Fruit fly (Drosophila melanogaster) whole organism, wandering third instar larva: Measurements from ENCODE around the gene CG11986.

ENCODE experiments used
- Abd-B ChIP-seq: fragments of >200 bp; optimal IDR thresholded peaks from 2 replicates; lab custom pipeline; 2017; ENCODE audit warnings: missing biosample characterization, missing genetic modification characterization
- CG9705 ChIP-seq: fragments of 200-800 bp; sonication (Bioruptor generic); optimal IDR thresholded peaks from 2 replicates; lab custom pipeline; 2018; ENCODE audit warnings: missing biosample characterization, mild to moderate bottlenecking, missing genetic modification characterization
- Myc ChIP-seq: fragments of >200 bp; optimal IDR thresholded peaks from 2 replicates; lab custom pipeline; 2017
- OdsH ChIP-seq: fragments of 200-800 bp; sonication (Bioruptor generic); optimal IDR thresholded peaks from 2 replicates; lab custom pipeline; 2016; ENCODE audit warnings: missing biosample characterization, mild to moderate bottlenecking, missing genetic modification characterization
- fru ChIP-seq: fragments of 200-800 bp; sonication (Bioruptor generic); optimal IDR thresholded peaks from 3 replicates; lab custom pipeline; 2016; ENCODE audit warnings: missing biosample characterization, mild to moderate bottlenecking, missing genetic modification characterization
- h ChIP-seq: fragments of 200-800 bp; sonication (Bioruptor generic); optimal IDR thresholded peaks from 3 replicates; lab custom pipeline; 2016; ENCODE audit warnings: missing biosample characterization, mild to moderate bottlenecking, missing genetic modification characterization
- psq ChIP-seq: fragments of 200-800 bp; sonication (Bioruptor generic); optimal IDR thresholded peaks from 3 replicates; lab custom pipeline; 2017; ENCODE audit warnings: missing biosample characterization, mild to moderate bottlenecking, missing genetic modification characterization, moderate library complexity
- tai ChIP-seq: sonication (Bioruptor generic); optimal IDR thresholded peaks from 2 replicates; lab custom pipeline; 2016; ENCODE audit warnings: missing biosample characterization, missing genetic modification characterization
- usp ChIP-seq: fragments of >200 bp; optimal IDR thresholded peaks from 2 replicates; lab custom pipeline; 2017; ENCODE audit warnings: missing biosample characterization, missing genetic modification characterization
- woc ChIP-seq: sonication (Bioruptor generic); optimal IDR thresholded peaks from 2 replicates; lab custom pipeline; 2016; ENCODE audit warnings: missing biosample characterization, mild to moderate bottlenecking, missing genetic modification characterization

DNA sequence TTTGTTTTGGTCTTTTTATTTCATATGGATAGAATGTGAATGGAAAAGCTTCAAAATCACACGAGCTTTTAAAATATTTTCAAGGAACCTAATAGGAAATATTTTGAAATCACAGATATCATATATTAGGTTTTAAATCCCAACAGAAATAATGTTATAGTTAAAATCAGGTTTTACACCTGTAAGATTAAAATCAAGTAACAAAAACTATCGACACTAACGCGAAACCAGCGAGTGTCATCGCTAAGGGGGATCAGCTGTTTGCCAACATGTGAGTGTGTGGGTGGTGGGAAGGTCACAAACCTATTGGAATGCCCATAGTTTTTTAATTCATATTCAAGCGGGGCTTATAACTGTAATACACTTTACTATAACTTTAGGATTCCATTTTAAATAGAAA lies 23.4 kb downstream of the CG11986 start, which contains the start of gene hyx:
- TF ChIP-seq fru (GFP tag; lab: Kevin White, UChicago): no peak
- peak; percentile 8 for TF ChIP-seq OdsH (GFP tag; lab: Kevin White, UChicago)
- peak; percentile 64 for TF ChIP-seq h (GFP tag; lab: Kevin White, UChicago)
- no peak for TF ChIP-seq psq (GFP tag; lab: Kevin White, UChicago)
- no peak for TF ChIP-seq Myc
- TF ChIP-seq CG9705 (GFP tag; lab: Kevin White, UChicago): peak; percentile 14
- no peak for TF ChIP-seq usp
- no peak for TF ChIP-seq Abd-B (GFP tag; lab: Kevin White, UChicago)
- peak; percentile 75 for TF ChIP-seq woc (GFP tag; lab: Kevin White, UChicago)
- TF ChIP-seq tai (GFP tag; lab: Kevin White, UChicago): no peak
